Fruit fly (Drosophila melanogaster) whole organism, adult: Measurements from ENCODE around the gene Rab11.
A peak's percentile ranks its signal among the peaks of the same experiment; 100 is the strongest.

Experiments
- CG33017 ChIP-seq: fragments of 200-800 bp; sonication (Bioruptor generic); optimal IDR thresholded peaks from 2 replicates; lab custom pipeline; 2018; ENCODE audit warnings: missing biosample characterization, mild to moderate bottlenecking, missing genetic modification characterization, moderate library complexity
- cnc ChIP-seq, 2 experiments: fragments of >200 bp; optimal IDR thresholded peaks; 2 replicates each; lab custom pipeline; 2017

DNA sequence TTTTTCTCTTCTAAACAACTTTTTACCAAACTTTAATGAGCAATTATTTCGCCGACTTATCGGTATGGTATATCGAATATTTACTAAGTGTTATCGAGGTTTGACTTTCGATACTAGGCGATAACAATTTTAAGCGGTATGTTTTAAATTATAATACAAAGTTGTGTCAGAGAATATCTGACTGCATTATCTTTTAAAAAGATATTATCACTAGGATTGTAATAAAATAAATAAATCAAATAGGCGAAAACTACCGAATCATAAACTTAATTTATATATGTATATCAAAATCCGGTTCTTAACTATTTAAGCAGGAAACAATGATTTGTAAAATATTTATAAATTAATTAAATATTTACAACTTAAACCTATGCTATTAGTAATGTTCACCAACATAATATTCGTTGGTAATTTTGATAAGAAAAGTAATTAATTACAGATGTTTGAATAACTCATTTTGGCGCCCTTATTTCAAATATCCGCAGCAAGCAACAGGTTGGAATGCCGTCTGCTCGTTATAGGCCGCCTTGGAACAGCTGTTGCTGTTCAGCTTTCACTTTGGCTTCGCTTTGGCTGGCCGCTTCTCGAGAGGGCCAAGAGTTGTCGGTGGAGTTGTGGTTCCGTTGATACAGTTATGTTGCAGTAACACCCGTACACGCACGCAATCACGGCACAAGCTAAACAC, 3.2 kb upstream of the Rab11 start, which contains the start of the genes Sec15 and rtet:
- TF ChIP-seq cnc (optimal IDR thresholded peaks at IDR 0.05; lab: Kevin White, UChicago) (no peak), CG33017 (peak; percentile 21)
